Fruit fly (Drosophila melanogaster) S2 (cell line): ENCODE data around the gene Gnpat.

ENCODE experiments used
- CG8478 ChIP-seq: fragments of >200 bp; optimal IDR thresholded peaks from 2 replicates; lab custom pipeline; 2018
- CTCF ChIP-seq, 2 experiments: fragments of >200 bp; optimal IDR thresholded peaks; 2 replicates each; lab custom pipeline; 2018

DNA sequence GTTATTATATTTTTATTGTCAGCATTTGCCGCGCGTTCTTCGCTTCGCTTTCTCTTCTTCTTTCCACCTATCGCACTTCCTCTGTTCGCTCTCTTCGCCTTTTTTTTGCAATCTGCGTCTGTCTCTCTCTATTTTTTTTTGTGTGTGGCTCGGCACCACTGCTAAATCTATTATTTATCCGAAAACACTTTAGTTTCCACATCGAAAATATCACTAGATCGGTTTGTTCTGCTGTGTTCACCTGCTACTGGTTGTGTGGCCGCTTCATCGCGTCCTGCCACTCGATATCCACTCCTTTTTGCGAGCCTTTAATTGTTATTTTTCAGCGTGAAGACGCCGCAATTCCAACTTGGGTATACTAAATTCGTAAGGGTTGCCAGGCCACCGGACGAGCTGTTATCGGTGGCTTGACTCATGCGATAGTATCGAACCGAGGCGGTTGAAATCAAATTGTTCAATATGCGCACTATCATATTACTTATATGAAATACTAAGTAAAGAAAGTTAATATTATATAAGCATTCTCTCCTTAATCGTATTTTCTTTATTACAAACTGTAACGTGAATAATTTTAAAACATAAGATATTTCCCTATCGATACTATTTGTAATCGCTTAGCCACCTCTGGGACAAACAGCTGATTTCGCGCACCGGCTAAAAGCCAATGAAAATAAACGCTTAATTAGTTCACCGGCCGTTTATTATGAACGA lies 8.1 kb downstream of the Gnpat start, which contains the start of the genes XNP, CG42488 and CG5116:
- no peak for TF ChIP-seq CTCF (optimal IDR thresholded peaks at IDR 0.05; lab: Kevin White, UChicago)
- no peak for TF ChIP-seq CG8478
